Worm (Caenorhabditis elegans) whole organism, L1 larva: ENCODE measurements around the gene rnp-4.

Source experiments
- C16A3.4 ChIP-seq: fragments of 150-350 bp; optimal IDR thresholded peaks from 2 replicates; lab custom pipeline; 2014; ENCODE audit warnings: missing biosample characterization, missing genetic modification characterization
- F16B12.6 ChIP-seq: fragments of 150-350 bp; optimal IDR thresholded peaks from 2 replicates; lab custom pipeline; 2014; ENCODE audit warnings: missing biosample characterization, missing genetic modification characterization
- Y116A8C.19 ChIP-seq: sonication (generic microtip); optimal IDR thresholded peaks from 2 replicates; lab custom pipeline; 2016; ENCODE audit warnings: missing compliant biosample characterization, missing genetic modification characterization, borderline replicate concordance
- aha-1 ChIP-seq: fragments of 150-350 bp; optimal IDR thresholded peaks from 2 replicates; lab custom pipeline; 2014; ENCODE audit warnings: missing biosample characterization, missing genetic modification characterization
- alr-1 ChIP-seq: fragments of 200-800 bp; sonication (Bioruptor generic); optimal IDR thresholded peaks from 2 replicates; lab custom pipeline; 2018; ENCODE audit warnings: borderline replicate concordance, mild to moderate bottlenecking, missing genetic modification characterization, missing compliant biosample characterization
- blmp-1 ChIP-seq: fragments of 150-350 bp; optimal IDR thresholded peaks from 2 replicates; lab custom pipeline; 2014; ENCODE audit warnings: missing biosample characterization, missing genetic modification characterization
- ceh-63 ChIP-seq: fragments of 200-800 bp; sonication (Bioruptor generic); optimal IDR thresholded peaks from 2 replicates; lab custom pipeline; 2018; ENCODE audit warnings: mild to moderate bottlenecking, missing genetic modification characterization, missing compliant biosample characterization
- ceh-8 ChIP-seq: fragments of 200-800 bp; sonication (Bioruptor generic); optimal IDR thresholded peaks from 2 replicates; lab custom pipeline; 2018; ENCODE audit warnings: mild to moderate bottlenecking, missing genetic modification characterization, moderate library complexity, missing compliant biosample characterization
- ceh-82 ChIP-seq, 3 experiments: fragments of 150-350 bp in 1 of 3; sonication (generic microtip) in 2 of 3; optimal IDR thresholded peaks; 2 replicates each; lab custom pipeline; 2014 to 2017; ENCODE audit warnings: missing biosample characterization in 3 of 3, missing genetic modification characterization in 3 of 3
- ceh-88 ChIP-seq: fragments of 200-800 bp; sonication (Bioruptor generic); IDR thresholded peaks from 2 replicates; pipeline ENCODE4 v1.3.6; 2022; ENCODE audit warnings: missing genetic modification characterization, missing compliant biosample characterization
- ces-1 ChIP-seq: fragments of 150-350 bp; optimal IDR thresholded peaks from 2 replicates; lab custom pipeline; 2014; ENCODE audit warnings: missing biosample characterization, missing genetic modification reagents, missing genetic modification characterization
- dpl-1 ChIP-seq, 3 experiments: fragments of 150-350 bp in 2 of 3; sonication (generic microtip) in 1 of 3; optimal IDR thresholded peaks; 2 replicates each; lab custom pipeline; 2014 to 2017; ENCODE audit warnings: missing biosample characterization in 3 of 3, missing genetic modification characterization in 3 of 3, missing genetic modification reagents in 3 of 3
- efl-1 ChIP-seq, 4 experiments: fragments of 150-350 bp; optimal IDR thresholded peaks in 3 of 4; peaks in 1 of 4; 1 replicate in 1 of 4; 2 replicates in 3 of 4; lab custom pipeline; 2014; ENCODE audit warnings: missing biosample characterization in 2 of 4, missing genetic modification characterization in 2 of 4, missing genetic modification reagents in 2 of 4
- efl-3 ChIP-seq: fragments of 200-800 bp; sonication (Bioruptor generic); optimal IDR thresholded peaks from 2 replicates; lab custom pipeline; 2018; ENCODE audit warnings: mild to moderate bottlenecking, missing genetic modification characterization, missing compliant biosample characterization
- egl-13 ChIP-seq: sonication (generic microtip); optimal IDR thresholded peaks from 2 replicates; lab custom pipeline; 2016; ENCODE audit warnings: missing genotype, missing genetic modification reagents, missing genetic modification characterization, missing compliant biosample characterization
- egl-27 ChIP-seq, 2 experiments: fragments of 150-350 bp in 1 of 2; sonication (generic microtip); optimal IDR thresholded peaks; 3 replicates each; lab custom pipeline; 2017 to 2018; ENCODE audit warnings: missing biosample characterization in 2 of 2, missing genetic modification characterization in 2 of 2, missing genetic modification reagents in 2 of 2
- elt-3 ChIP-seq, 6 experiments: fragments of 150-350 bp in 1 of 6; sonication (generic microtip); optimal IDR thresholded peaks; 2 replicates each; lab custom pipeline; 2017 to 2018; ENCODE audit warnings: missing biosample characterization in 6 of 6, missing genetic modification characterization in 6 of 6, inconsistent platforms in 1 of 6
- ets-5 ChIP-seq: fragments of 200-800 bp; sonication (Bioruptor generic); IDR thresholded peaks from 2 replicates; pipeline ENCODE4 v1.3.6; 2022; ENCODE audit warnings: missing genetic modification characterization, missing compliant biosample characterization
- fkh-8 ChIP-seq: sonication (generic microtip); optimal IDR thresholded peaks from 2 replicates; lab custom pipeline; 2016; ENCODE audit warnings: mild to moderate bottlenecking, missing genetic modification characterization, missing compliant biosample characterization
- fos-1 ChIP-seq: fragments of 150-350 bp; optimal IDR thresholded peaks from 2 replicates; lab custom pipeline; 2014; ENCODE audit warnings: missing biosample characterization, missing genetic modification characterization
- grh-1 ChIP-seq: fragments of 200-800 bp; sonication (Bioruptor generic); IDR thresholded peaks from 2 replicates; pipeline ENCODE4 v1.3.6; 2022; ENCODE audit warnings: missing genetic modification reagents, missing genetic modification characterization, missing compliant biosample characterization
- hpl-2 ChIP-seq: fragments of 150-350 bp; optimal IDR thresholded peaks from 2 replicates; lab custom pipeline; 2014; ENCODE audit warnings: missing biosample characterization, missing genetic modification reagents, missing genetic modification characterization
- isw-1 ChIP-seq: fragments of 200-800 bp; sonication (Bioruptor generic); IDR thresholded peaks from 2 replicates; pipeline ENCODE4 v1.3.6; 2022; ENCODE audit warnings: missing genetic modification characterization, missing compliant biosample characterization
- jun-1 ChIP-seq: fragments of 150-350 bp; optimal IDR thresholded peaks from 2 replicates; lab custom pipeline; 2014; ENCODE audit warnings: missing biosample characterization, missing genetic modification reagents, missing genetic modification characterization
- lin-15B ChIP-seq: fragments of 150-350 bp; sonication (generic microtip); optimal IDR thresholded peaks from 3 replicates; lab custom pipeline; 2014; ENCODE audit warnings: missing biosample characterization, missing genetic modification characterization
- lin-35 ChIP-seq, 2 experiments: fragments of 150-350 bp; optimal IDR thresholded peaks; 2 replicates each; lab custom pipeline; 2014; ENCODE audit warnings: missing biosample characterization in 2 of 2, missing genetic modification characterization in 2 of 2, missing genetic modification reagents in 2 of 2
- lir-3 ChIP-seq: sonication (generic microtip); optimal IDR thresholded peaks from 2 replicates; lab custom pipeline; 2016; ENCODE audit warnings: mild to moderate bottlenecking, missing genetic modification characterization, moderate library complexity, missing compliant biosample characterization; ENCODE audit not compliant: poor library complexity
- lsy-2 ChIP-seq, 2 experiments: fragments of 150-350 bp; optimal IDR thresholded peaks; 2 replicates each; lab custom pipeline; 2014; ENCODE audit warnings: missing biosample characterization in 2 of 2, missing genetic modification characterization in 2 of 2
- mab-9 ChIP-seq: fragments of 200-800 bp; sonication (Bioruptor generic); IDR thresholded peaks from 2 replicates; pipeline ENCODE4 v1.3.6; 2022; ENCODE audit warnings: missing genetic modification reagents, missing genetic modification characterization, missing compliant biosample characterization
- mdl-1 ChIP-seq, 2 experiments: fragments of 150-350 bp; optimal IDR thresholded peaks; 2 replicates each; lab custom pipeline; 2014 to 2017; ENCODE audit warnings: missing biosample characterization in 2 of 2, missing genetic modification characterization in 2 of 2, inconsistent platforms in 1 of 2
- mep-1 ChIP-seq: fragments of 150-350 bp; optimal IDR thresholded peaks from 2 replicates; lab custom pipeline; 2014; ENCODE audit warnings: missing biosample characterization, missing genetic modification characterization
- nhr-237 ChIP-seq: fragments of 150-350 bp; optimal IDR thresholded peaks from 2 replicates; lab custom pipeline; 2014; ENCODE audit warnings: missing biosample characterization, missing genetic modification characterization
- nhr-77 ChIP-seq: fragments of 150-350 bp; optimal IDR thresholded peaks from 2 replicates; lab custom pipeline; 2014; ENCODE audit warnings: missing biosample characterization, missing genetic modification characterization
- nhr-90 ChIP-seq: sonication (generic microtip); optimal IDR thresholded peaks from 2 replicates; lab custom pipeline; 2016; ENCODE audit warnings: mild to moderate bottlenecking, missing genetic modification characterization, missing compliant biosample characterization; ENCODE audit not compliant: poor library complexity
- pag-3 ChIP-seq: sonication (generic microtip); optimal IDR thresholded peaks from 2 replicates; lab custom pipeline; 2017; ENCODE audit warnings: missing genetic modification characterization, mild to moderate bottlenecking, missing compliant biosample characterization, antibody characterized with exemption, borderline replicate concordance; ENCODE audit not compliant: insufficient read depth
- pax-3 ChIP-seq: fragments of 200-800 bp; sonication (Bioruptor generic); optimal IDR thresholded peaks from 2 replicates; lab custom pipeline; 2018; ENCODE audit warnings: mild to moderate bottlenecking, missing genetic modification characterization, moderate library complexity, missing compliant biosample characterization
- skn-1 ChIP-seq: fragments of 150-350 bp; optimal IDR thresholded peaks from 2 replicates; lab custom pipeline; 2014; ENCODE audit warnings: missing biosample characterization, missing genetic modification characterization
- snpc-4 ChIP-seq: fragments of 150-350 bp; optimal IDR thresholded peaks from 2 replicates; lab custom pipeline; 2014; ENCODE audit warnings: missing biosample characterization, missing genetic modification characterization
- xbp-1 ChIP-seq: sonication (generic microtip); optimal IDR thresholded peaks from 2 replicates; lab custom pipeline; 2016; ENCODE audit warnings: missing genetic modification characterization, missing compliant biosample characterization
- ztf-4 ChIP-seq: fragments of 150-350 bp; optimal IDR thresholded peaks from 2 replicates; lab custom pipeline; 2014; ENCODE audit warnings: missing biosample characterization, missing genetic modification characterization

rnp-4 gene

DNA sequence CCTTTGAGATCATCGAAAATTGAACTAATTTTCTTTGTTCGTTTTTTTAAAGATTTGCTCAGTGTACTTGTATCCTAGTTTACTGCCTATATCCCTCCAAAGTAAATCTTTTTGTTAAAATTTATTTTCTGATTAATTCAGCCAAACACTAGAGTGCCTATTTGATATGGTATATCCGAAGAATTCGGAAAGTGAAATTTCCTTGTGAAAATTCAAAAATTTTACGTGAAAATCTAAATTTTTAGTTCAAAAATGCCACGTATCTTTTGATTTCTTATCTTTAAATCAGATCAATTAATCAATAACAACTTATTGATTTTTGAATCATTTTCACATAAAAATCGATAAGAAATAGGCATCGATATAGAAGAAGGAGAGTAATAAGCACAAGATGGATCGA, 7.6 kb upstream of the rnp-4 start, which contains the start of gene R07E5.6:
Gene R07E5.6 (plus strand): TSS at position 301 of the 400 bp plus-strand sequence.
- TF ChIP-seq efl-1 (optimal IDR thresholded peaks at IDR 0.05; lab: Kevin White, UChicago) = no peak
- peak in 1 of 2 experiments; percentile 37 for TF ChIP-seq efl-1 (GFP tag; optimal IDR thresholded peaks at IDR 0.05 in 1 of 2; lab: Kevin White, UChicago)
- TF ChIP-seq nhr-237 (tag; lab: Kevin White, UChicago) = no peak

DNA sequence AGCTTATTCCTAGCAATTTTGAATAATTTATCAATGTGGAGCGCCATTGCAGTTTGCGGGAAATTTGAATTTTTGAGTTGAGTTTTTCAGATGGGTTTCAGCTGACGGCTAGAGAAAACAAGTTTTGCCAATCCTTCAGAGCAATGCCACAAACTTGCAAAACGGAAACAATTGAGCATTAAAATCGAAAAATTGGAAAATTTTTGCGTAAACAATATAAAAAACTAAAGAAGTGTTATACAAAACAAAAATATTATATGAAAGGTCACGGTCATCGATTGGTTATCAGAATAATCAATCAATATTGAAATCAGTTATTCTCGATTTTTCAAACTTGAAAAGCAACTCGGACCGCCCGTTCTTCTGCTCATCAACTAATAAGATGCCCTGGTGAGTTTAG, 4.9 kb upstream of the rnp-4 start, which contains the start of gene R07E5.15:
Gene R07E5.15 (plus strand): TSS at position 301 of the 400 bp plus-strand sequence.
- TF ChIP-seq Y116A8C.19 (tag; lab: Kevin White, UChicago) (no peak), pax-3 (tag; lab: Kevin White, UChicago) (no peak), aha-1 (tag; lab: Kevin White, UChicago) (no peak)

DNA sequence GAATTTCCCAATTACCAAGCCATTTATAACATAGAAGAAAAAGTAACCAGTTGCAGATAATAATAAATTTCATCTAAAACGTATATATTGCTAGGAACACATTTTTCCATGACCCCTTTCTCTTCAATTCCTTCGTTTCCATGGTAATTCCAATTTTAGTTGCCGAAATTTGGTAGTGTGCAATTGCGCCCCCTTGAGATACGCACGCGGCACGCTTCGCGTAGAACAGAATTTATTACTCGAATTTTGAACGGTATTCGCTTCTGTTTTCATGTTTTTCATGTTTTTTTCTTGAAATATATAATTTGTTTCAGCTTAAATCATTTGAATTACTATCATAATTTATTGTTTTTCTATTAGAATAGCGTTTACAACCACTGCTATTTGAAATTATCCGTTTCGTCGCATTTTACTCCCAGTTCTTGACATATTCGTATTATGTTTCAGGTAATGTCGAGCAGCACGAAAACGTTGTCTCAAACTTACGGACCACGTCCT, 1.7 kb upstream of the rnp-4 start, which contains the start of the genes R07E5.17 and snfc-5:
Gene R07E5.17 (minus strand): TSS at position 98 of the 498 bp plus-strand sequence.
Gene snfc-5 (plus strand): TSS at position 448 of the 498 bp plus-strand sequence.
- TF ChIP-seq mdl-1 (tag; optimal IDR thresholded peaks at IDR 0.05; lab: Kevin White, UChicago) (peak in 1 of 2 experiments; percentile 46), alr-1 (no peak), lin-35 (GFP tag; optimal IDR thresholded peaks at IDR 0.05; lab: Kevin White, UChicago) (peak; percentile 48 to 80), F16B12.6 (tag; lab: Kevin White, UChicago) (peak; percentile 46), skn-1 (peak; percentile 59), fkh-8 (tag; lab: Kevin White, UChicago) (peak; percentile 14), xbp-1 (peak; percentile 15), egl-13 (tag; lab: Kevin White, UChicago) (no peak), hpl-2 (GFP tag; lab: Kevin White, UChicago) (no peak), nhr-90 (tag; lab: Kevin White, UChicago) (no peak), blmp-1 (tag; lab: Kevin White, UChicago) (peak; percentile 52), isw-1 (GFP tag; lab: Robert Waterston, UW) (no peak), elt-3 (tag; optimal IDR thresholded peaks at IDR 0.05; lab: Kevin White, UChicago) (no peak), ceh-63 (GFP tag; lab: Kevin White, UChicago) (no peak), snpc-4 (tag; lab: Kevin White, UChicago) (peak; percentile 18), jun-1 (tag; lab: Kevin White, UChicago) (no peak), C16A3.4 (peak; percentile 55), lir-3 (tag; lab: Kevin White, UChicago) (no peak), lsy-2 (tag; optimal IDR thresholded peaks at IDR 0.05; lab: Kevin White, UChicago) (peak; percentile 26 to 78), lin-15B (tag; lab: Kevin White, UChicago) (peak; percentile 54), mab-9 (GFP tag; lab: Robert Waterston, UW) (no peak), nhr-77 (tag; lab: Kevin White, UChicago) (peak; percentile 4), egl-27 (tag; optimal IDR thresholded peaks at IDR 0.05; lab: Kevin White, UChicago) (no peak), ceh-88 (GFP tag; lab: Robert Waterston, UW) (no peak), dpl-1 (GFP tag; optimal IDR thresholded peaks at IDR 0.05; lab: Kevin White, UChicago) (peak; percentile 34 to 71 (median 52)), ceh-82 (tag; optimal IDR thresholded peaks at IDR 0.05; lab: Kevin White, UChicago) (peak in 1 of 3 experiments; percentile 42), efl-1 (optimal IDR thresholded peaks at IDR 0.05; lab: Kevin White, UChicago) (peak; percentile 51 to 59), efl-1 (GFP tag; optimal IDR thresholded peaks at IDR 0.05 in 1 of 2; lab: Kevin White, UChicago) (peak; percentile 46 to 68), mep-1 (tag; lab: Kevin White, UChicago) (peak; percentile 59), fos-1 (tag; lab: Kevin White, UChicago) (peak; percentile 2)
- TF ChIP-seq, all 84 proteins: peak for 17

DNA sequence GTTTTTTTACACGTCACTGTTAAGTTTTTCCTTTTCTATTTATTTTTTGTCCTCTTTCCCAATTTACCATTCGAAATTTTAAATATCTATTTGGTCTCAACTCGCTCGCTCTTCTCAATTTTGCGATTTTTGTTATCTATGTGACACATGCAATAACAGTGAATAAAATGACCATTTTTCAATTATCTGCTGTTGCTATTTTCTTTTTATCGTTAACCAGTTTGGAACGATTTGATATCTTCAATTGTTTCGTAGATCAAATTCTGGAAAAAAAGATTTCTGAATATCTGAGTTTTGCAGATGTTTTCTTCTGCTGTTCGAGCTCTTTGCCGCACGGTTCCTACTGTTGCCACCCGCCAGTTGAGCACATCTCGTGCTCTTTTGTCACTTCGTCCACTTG, 1.1 kb downstream of the rnp-4 start, which contains the start of gene prdx-3:
Gene prdx-3 (plus strand): TSS at position 301 of the 400 bp plus-strand sequence.
- TF ChIP-seq grh-1 (no peak), ztf-4 (tag; lab: Kevin White, UChicago) (no peak), ceh-8 (GFP tag; lab: Kevin White, UChicago) (no peak), ets-5 (no peak), aha-1 (tag; lab: Kevin White, UChicago) (no peak), nhr-77 (tag; lab: Kevin White, UChicago) (no peak), efl-3 (no peak), pag-3 (tag; lab: Kevin White, UChicago) (no peak), lin-35 (GFP tag; optimal IDR thresholded peaks at IDR 0.05; lab: Kevin White, UChicago) (no peak), ces-1 (GFP tag; lab: Kevin White, UChicago) (no peak), lsy-2 (tag; optimal IDR thresholded peaks at IDR 0.05; lab: Kevin White, UChicago) (no peak), ceh-88 (GFP tag; lab: Robert Waterston, UW) (no peak)
